Fruit fly (Drosophila melanogaster): ENCODE data around the gene CG10383.

CG10383 gene

dm6 chr2L:18698559-18699130 lies 3.2 kb upstream of the CG10383 start, which contains the start of gene CG10341:
Gene CG10341 (plus strand): TSS chr2L:18698714.
- TF ChIP-seq sage (GFP tag; optimal IDR thresholded peaks at IDR 0.05) (peak; percentile 3), h (GFP tag; optimal IDR thresholded peaks at IDR 0.05) (peak; percentile 3), Rel (GFP tag; optimal IDR thresholded peaks at IDR 0.05) (no peak), Rel (tag; optimal IDR thresholded peaks at IDR 0.05) (no peak), Dif (GFP tag; optimal IDR thresholded peaks at IDR 0.05; ENCODE audit: partially characterized antibody) (no peak), Myc (optimal IDR thresholded peaks at IDR 0.05) (peak; percentile 36)

dm6 chr2L:18694724-18695105 lies 687 bp downstream of the CG10383 start:
- TF ChIP-seq Vsx2 (GFP tag; optimal IDR thresholded peaks at IDR 0.05; ENCODE audit: partially characterized antibody) (no peak), woc (GFP tag; optimal IDR thresholded peaks at IDR 0.05) (no peak), CG9705 (GFP tag; optimal IDR thresholded peaks at IDR 0.05) (no peak), Abd-B (GFP tag; optimal IDR thresholded peaks at IDR 0.05) (no peak), usp (GFP tag; optimal IDR thresholded peaks at IDR 0.05) (no peak), GATAd (GFP tag; optimal IDR thresholded peaks at IDR 0.05) (no peak), Jra (GFP tag; optimal IDR thresholded peaks at IDR 0.05) (peak; percentile 3), dsf (GFP tag; optimal IDR thresholded peaks at IDR 0.05; ENCODE audit: borderline replicate concordance) (no peak), N (GFP tag; optimal IDR thresholded peaks at IDR 0.05) (no peak), tai (GFP tag; optimal IDR thresholded peaks at IDR 0.05) (no peak), Hr83 (GFP tag; optimal IDR thresholded peaks at IDR 0.05; ENCODE audit: poor library complexity, severe bottlenecking) (no peak), Rel (GFP tag; optimal IDR thresholded peaks at IDR 0.05) (no peak), Rel (tag; optimal IDR thresholded peaks at IDR 0.05) (no peak), brk (GFP tag; optimal IDR thresholded peaks at IDR 0.05) (no peak), Hnf4 (GFP tag; optimal IDR thresholded peaks at IDR 0.05) (peak; percentile 8), Dif (GFP tag; optimal IDR thresholded peaks at IDR 0.05; ENCODE audit: partially characterized antibody) (no peak), Hr78 (GFP tag; optimal IDR thresholded peaks at IDR 0.05) (no peak), sv (GFP tag; optimal IDR thresholded peaks at IDR 0.05) (no peak), fru (GFP tag; optimal IDR thresholded peaks at IDR 0.05) (peak; percentile 33), pan (optimal IDR thresholded peaks at IDR 0.05) (no peak), foxo (GFP tag; optimal IDR thresholded peaks at IDR 0.05) (peak in 1 of 2 experiments; percentile 21), psq (GFP tag; optimal IDR thresholded peaks at IDR 0.05) (no peak), Dfd (GFP tag; optimal IDR thresholded peaks at IDR 0.05) (no peak), Mio (GFP tag; optimal IDR thresholded peaks at IDR 0.05) (no peak), OdsH (GFP tag; optimal IDR thresholded peaks at IDR 0.05) (no peak), Sp1 (GFP tag; optimal IDR thresholded peaks at IDR 0.05) (no peak), Myc (optimal IDR thresholded peaks at IDR 0.05) (no peak), HLH106 (tag; optimal IDR thresholded peaks at IDR 0.05) (no peak), lola (GFP tag; optimal IDR thresholded peaks at IDR 0.05) (no peak), br (GFP tag; optimal IDR thresholded peaks at IDR 0.05) (no peak), dmrt93B (GFP tag; optimal IDR thresholded peaks at IDR 0.05) (no peak), CG32264 (GFP tag; optimal IDR thresholded peaks at IDR 0.05) (no peak), dl (GFP tag; optimal IDR thresholded peaks at IDR 0.05; ENCODE audit: insufficient read depth in 1 of 2, partially characterized antibody in 2 of 2) (no peak), sage (GFP tag; optimal IDR thresholded peaks at IDR 0.05) (no peak), jim (GFP tag; optimal IDR thresholded peaks at IDR 0.05) (no peak), ey (GFP tag; optimal IDR thresholded peaks at IDR 0.05) (peak; percentile 15), CrebA (GFP tag; optimal IDR thresholded peaks at IDR 0.05; ENCODE audit: borderline replicate concordance) (no peak), rgr (GFP tag; optimal IDR thresholded peaks at IDR 0.05) (peak; percentile 13), h (GFP tag; optimal IDR thresholded peaks at IDR 0.05) (peak; percentile 9)
